Fruit fly (Drosophila melanogaster) whole organism, embryonic: ENCODE data around the gene CG12012.
A peak's percentile ranks its signal among the peaks of the same experiment; 100 is the strongest.

Experiments
- B-H1 ChIP-seq: fragments of 200-800 bp; sonication (Bioruptor generic); IDR thresholded peaks from 3 replicates; pipeline ENCODE4 v1.3.6; 2022; ENCODE audit warnings: missing biosample characterization, missing genetic modification characterization
- Bteb2 ChIP-seq: fragments of 200-800 bp; sonication (Bioruptor generic); optimal IDR thresholded peaks from 2 replicates; lab custom pipeline; 2016; ENCODE audit warnings: missing biosample characterization, missing genetic modification characterization
- CG10267 ChIP-seq: fragments of 200-800 bp; sonication (Bioruptor generic); optimal IDR thresholded peaks from 2 replicates; lab custom pipeline; 2018; ENCODE audit warnings: missing biosample characterization, mild to moderate bottlenecking, missing genetic modification characterization, moderate library complexity
- CG11695 ChIP-seq: fragments of 200-800 bp; sonication (Bioruptor generic); IDR thresholded peaks from 3 replicates; pipeline ENCODE4 v1.3.6; 2022; ENCODE audit warnings: missing biosample characterization, missing genetic modification characterization
- CG1603 ChIP-seq: fragments of 200-800 bp; sonication (Bioruptor generic); optimal IDR thresholded peaks from 2 replicates; lab custom pipeline; 2019; ENCODE audit warnings: missing biosample characterization, mild to moderate bottlenecking, missing genetic modification characterization, moderate library complexity
- CG17328 ChIP-seq: fragments of 200-800 bp; sonication (Bioruptor generic); IDR thresholded peaks from 2 replicates; pipeline ENCODE4 v1.3.6; 2022; ENCODE audit warnings: missing biosample characterization, missing genetic modification characterization
- CG17568 ChIP-seq: fragments of 200-800 bp; sonication (Bioruptor generic); optimal IDR thresholded peaks from 2 replicates; lab custom pipeline; 2018; ENCODE audit warnings: missing biosample characterization, mild to moderate bottlenecking, missing genetic modification characterization, moderate library complexity
- CG1792 ChIP-seq: fragments of 200-800 bp; sonication (Bioruptor generic); optimal IDR thresholded peaks from 2 replicates; lab custom pipeline; 2016; ENCODE audit warnings: missing biosample characterization, missing genetic modification characterization
- CG18011 ChIP-seq: fragments of 200-800 bp; sonication (Bioruptor generic); optimal IDR thresholded peaks from 2 replicates; lab custom pipeline; 2017; ENCODE audit warnings: missing biosample characterization, missing genetic modification characterization, mild to moderate bottlenecking, moderate library complexity, missing genotype
- CG2199 ChIP-seq: fragments of 200-800 bp; sonication (Bioruptor generic); IDR thresholded peaks from 3 replicates; pipeline ENCODE4 v1.3.6; 2022; ENCODE audit warnings: missing biosample characterization, missing genetic modification characterization
- CG3065 ChIP-seq: fragments of 200-800 bp; sonication (Bioruptor generic); optimal IDR thresholded peaks from 2 replicates; lab custom pipeline; 2016; ENCODE audit warnings: missing biosample characterization, missing genetic modification characterization
- CG34422 ChIP-seq: fragments of 200-800 bp; sonication (Bioruptor generic); IDR thresholded peaks from 3 replicates; pipeline ENCODE4 v1.3.6; 2022; ENCODE audit warnings: missing biosample characterization, missing genetic modification characterization
- CG5953 ChIP-seq: fragments of 200-800 bp; sonication (Bioruptor generic); IDR thresholded peaks from 2 replicates; pipeline ENCODE4 v1.3.6; 2022; ENCODE audit warnings: missing biosample characterization, missing genetic modification characterization
- CG9609 ChIP-seq: fragments of 200-800 bp; sonication (Bioruptor generic); optimal IDR thresholded peaks from 3 replicates; lab custom pipeline; 2016; ENCODE audit warnings: missing biosample characterization, missing genetic modification characterization
- CG9797 ChIP-seq: fragments of 200-800 bp; sonication (Bioruptor generic); optimal IDR thresholded peaks from 3 replicates; lab custom pipeline; 2018; ENCODE audit warnings: missing biosample characterization, mild to moderate bottlenecking, missing genetic modification characterization
- CrebB ChIP-seq: fragments of 200-800 bp; sonication (Bioruptor generic); optimal IDR thresholded peaks from 3 replicates; lab custom pipeline; 2018; ENCODE audit warnings: missing biosample characterization, mild to moderate bottlenecking, missing genetic modification characterization
- Dp ChIP-seq: fragments of 200-800 bp; sonication (Bioruptor generic); optimal IDR thresholded peaks from 2 replicates; lab custom pipeline; 2018; ENCODE audit warnings: missing biosample characterization, mild to moderate bottlenecking, missing genetic modification characterization, moderate library complexity
- Ets65A ChIP-seq: fragments of 200-800 bp; sonication (Bioruptor generic); peaks from one replicate; lab custom pipeline; 2016; ENCODE audit warnings: missing biosample characterization, missing genetic modification characterization
- HLH54F ChIP-seq: fragments of 200-800 bp; sonication (Bioruptor generic); optimal IDR thresholded peaks from 3 replicates; lab custom pipeline; 2016; ENCODE audit warnings: missing biosample characterization, missing genetic modification characterization
- Hey ChIP-seq: fragments of 200-800 bp; sonication (Bioruptor generic); optimal IDR thresholded peaks from 3 replicates; lab custom pipeline; 2018; ENCODE audit warnings: missing biosample characterization, mild to moderate bottlenecking, missing genetic modification characterization
- HmgD ChIP-seq: fragments of 200-800 bp; sonication (Bioruptor generic); optimal IDR thresholded peaks from 3 replicates; lab custom pipeline; 2016; ENCODE audit warnings: missing biosample characterization, missing genetic modification characterization
- Hr51 ChIP-seq, 2 experiments: fragments of 200-800 bp; sonication (Bioruptor generic); optimal IDR thresholded peaks; 2 replicates in 1 of 2; 3 replicates in 1 of 2; lab custom pipeline; 2016 to 2018; ENCODE audit warnings: missing biosample characterization in 2 of 2, missing genetic modification characterization in 2 of 2, mild to moderate bottlenecking in 1 of 2, moderate library complexity in 1 of 2
- MBD-R2 ChIP-seq: fragments of 200-800 bp; sonication (Bioruptor generic); IDR thresholded peaks from 2 replicates; pipeline ENCODE4 v1.3.6; 2022; ENCODE audit warnings: missing biosample characterization, missing genetic modification characterization
- Mes4 ChIP-seq: fragments of 200-800 bp; sonication (Bioruptor generic); optimal IDR thresholded peaks from 2 replicates; lab custom pipeline; 2016; ENCODE audit warnings: missing biosample characterization, missing genetic modification characterization
- NC2α ChIP-seq: fragments of 200-800 bp; sonication (Bioruptor generic); optimal IDR thresholded peaks from 2 replicates; lab custom pipeline; 2016; ENCODE audit warnings: missing biosample characterization, missing genetic modification characterization
- NC2β ChIP-seq: fragments of 200-800 bp; sonication (Bioruptor generic); optimal IDR thresholded peaks from 2 replicates; lab custom pipeline; 2016; ENCODE audit warnings: missing biosample characterization, missing genetic modification characterization
- Oli ChIP-seq: fragments of 200-800 bp; sonication (Bioruptor generic); optimal IDR thresholded peaks from 2 replicates; lab custom pipeline; 2018; ENCODE audit warnings: missing biosample characterization, mild to moderate bottlenecking, missing genetic modification characterization, moderate library complexity
- br ChIP-seq: fragments of >200 bp; optimal IDR thresholded peaks from 2 replicates; lab custom pipeline; 2017
- chn ChIP-seq: fragments of 200-800 bp; sonication (Bioruptor generic); optimal IDR thresholded peaks from 2 replicates; lab custom pipeline; 2016; ENCODE audit warnings: missing biosample characterization, missing genetic modification characterization
- disco-r ChIP-seq: fragments of 200-800 bp; sonication (Bioruptor generic); optimal IDR thresholded peaks from 2 replicates; lab custom pipeline; 2016; ENCODE audit warnings: missing biosample characterization, missing genetic modification characterization
- dmrt11E ChIP-seq: fragments of 200-800 bp; sonication (Bioruptor generic); optimal IDR thresholded peaks from 3 replicates; lab custom pipeline; 2018; ENCODE audit warnings: missing biosample characterization, mild to moderate bottlenecking, missing genetic modification characterization, moderate library complexity
- dysf ChIP-seq: fragments of 200-800 bp; sonication (Bioruptor generic); IDR thresholded peaks from 3 replicates; pipeline ENCODE4 v1.3.6; 2022; ENCODE audit warnings: missing biosample characterization, missing genetic modification characterization
- gce ChIP-seq: fragments of 200-800 bp; sonication (Bioruptor generic); IDR thresholded peaks from 3 replicates; pipeline ENCODE4 v1.3.6; 2022; ENCODE audit warnings: missing biosample characterization, missing genetic modification characterization
- gcm2 ChIP-seq: fragments of 200-800 bp; sonication (Bioruptor generic); optimal IDR thresholded peaks from 2 replicates; lab custom pipeline; 2016; ENCODE audit warnings: missing biosample characterization, missing genetic modification characterization
- gt ChIP-seq: fragments of 200-800 bp; sonication (Bioruptor generic); IDR thresholded peaks from 2 replicates; pipeline ENCODE4 v1.3.6; 2022; ENCODE audit warnings: missing biosample characterization, missing genetic modification characterization
- hth ChIP-seq: fragments of >200 bp; optimal IDR thresholded peaks from 2 replicates; lab custom pipeline; 2017; ENCODE audit warnings: inconsistent platforms
- insv ChIP-seq, 2 experiments: fragments of 200-800 bp; sonication (Bioruptor generic); optimal IDR thresholded peaks; 3 replicates each; lab custom pipeline; 2016 to 2018; ENCODE audit warnings: missing biosample characterization in 2 of 2, missing genetic modification characterization in 2 of 2
- klu ChIP-seq: fragments of 200-800 bp; sonication (Bioruptor generic); IDR thresholded peaks from 2 replicates; pipeline ENCODE4 v1.3.6; 2022; ENCODE audit warnings: missing biosample characterization, missing genetic modification characterization
- phol ChIP-seq: fragments of 200-800 bp; sonication (Bioruptor generic); optimal IDR thresholded peaks from 3 replicates; lab custom pipeline; 2018; ENCODE audit warnings: missing biosample characterization, mild to moderate bottlenecking, missing genetic modification characterization, moderate library complexity
- pzg ChIP-seq: fragments of 200-800 bp; sonication (Bioruptor generic); optimal IDR thresholded peaks from 3 replicates; lab custom pipeline; 2018; ENCODE audit warnings: missing biosample characterization, mild to moderate bottlenecking, missing genetic modification characterization, moderate library complexity
- repo ChIP-seq: fragments of 200-800 bp; sonication (Bioruptor generic); optimal IDR thresholded peaks from 2 replicates; lab custom pipeline; 2016; ENCODE audit warnings: missing biosample characterization, missing genetic modification characterization
- ro ChIP-seq: fragments of 200-800 bp; sonication (Bioruptor generic); IDR thresholded peaks from 2 replicates; pipeline ENCODE4 v1.3.6; 2022; ENCODE audit warnings: missing biosample characterization, missing genetic modification characterization
- schlank ChIP-seq: fragments of 200-800 bp; sonication (Bioruptor generic); optimal IDR thresholded peaks from 2 replicates; lab custom pipeline; 2018; ENCODE audit warnings: missing biosample characterization, mild to moderate bottlenecking, missing genetic modification characterization
- sens ChIP-seq: fragments of 200-800 bp; sonication (Bioruptor generic); peaks from one replicate; lab custom pipeline; 2016; ENCODE audit warnings: missing biosample characterization, missing genetic modification characterization
- slp2 ChIP-seq: fragments of 200-800 bp; sonication (Bioruptor generic); optimal IDR thresholded peaks from 2 replicates; lab custom pipeline; 2016; ENCODE audit warnings: missing biosample characterization, missing genetic modification characterization
- sna ChIP-seq: fragments of 200-800 bp; sonication (Bioruptor generic); IDR thresholded peaks from 2 replicates; pipeline ENCODE4 v1.3.6; 2022; ENCODE audit warnings: missing biosample characterization, missing genetic modification characterization; ENCODE audit not compliant: partially characterized antibody
- sug ChIP-seq: fragments of 200-800 bp; optimal IDR thresholded peaks from 2 replicates; lab custom pipeline; 2019; ENCODE audit warnings: missing biosample characterization, mild to moderate bottlenecking, missing genetic modification characterization, moderate library complexity
- tin ChIP-seq: fragments of 200-800 bp; sonication (Bioruptor generic); optimal IDR thresholded peaks from 3 replicates; lab custom pipeline; 2016; ENCODE audit warnings: missing biosample characterization, missing genetic modification characterization
- tna ChIP-seq: fragments of 200-800 bp; sonication (Bioruptor generic); IDR thresholded peaks from 2 replicates; pipeline ENCODE4 v1.3.6; 2022; ENCODE audit warnings: missing biosample characterization, missing genetic modification characterization; ENCODE audit not compliant: partially characterized antibody
- vfl ChIP-seq: fragments of 200-800 bp; sonication (Bioruptor generic); optimal IDR thresholded peaks from 2 replicates; lab custom pipeline; 2016; ENCODE audit warnings: missing biosample characterization, missing genetic modification characterization
- zfh2 ChIP-seq: fragments of 200-800 bp; sonication (Bioruptor generic); optimal IDR thresholded peaks from 2 replicates; lab custom pipeline; 2016; ENCODE audit warnings: missing biosample characterization, missing genetic modification characterization

CG12012 gene

DNA sequence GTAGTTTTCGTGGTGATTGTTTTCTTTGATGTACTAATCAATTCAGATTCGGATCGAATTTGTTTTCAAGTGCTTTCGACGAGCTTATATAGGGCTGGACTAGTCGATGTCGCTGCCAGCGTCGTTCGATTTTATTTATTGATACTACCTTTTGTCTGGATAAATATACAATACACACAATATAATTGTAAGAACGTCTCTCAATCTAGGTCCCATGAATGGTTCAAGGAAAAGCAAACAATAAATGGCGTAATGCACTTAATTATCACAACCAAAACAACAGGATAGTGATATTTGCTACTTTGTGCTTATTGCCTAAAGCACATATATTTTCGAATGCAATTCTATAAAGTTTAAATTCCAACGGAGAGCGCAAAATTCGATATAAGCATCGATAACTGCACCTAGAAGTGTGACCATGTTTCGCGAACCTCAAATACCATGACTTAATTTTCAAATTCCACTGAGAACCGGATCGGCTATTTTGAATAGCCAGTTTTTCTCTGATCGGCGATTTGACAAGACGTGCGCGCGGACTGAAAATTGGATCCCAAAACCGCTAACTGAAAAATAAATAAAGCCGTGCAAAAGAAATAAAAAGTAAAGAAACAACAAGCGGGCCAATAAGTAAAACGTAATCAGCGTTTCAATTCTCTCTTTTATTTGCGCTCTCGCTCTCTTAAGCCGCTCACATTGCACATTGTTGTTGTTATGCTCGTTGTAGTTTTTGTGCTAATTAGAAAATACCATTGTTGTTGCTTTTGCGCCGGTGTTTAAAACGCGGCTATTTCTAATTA lies 40.0 kb upstream of the CG12012 start, which contains the start of the genes Drsl6 and kst (continued):
- TF ChIP-seq hth (lab: Kevin White, UChicago) (no peak), Ets65A (GFP tag; lab: Kevin White, UChicago) (no peak), dysf (GFP tag; lab: Robert Waterston, UW) (no peak), Mes4 (GFP tag; lab: Kevin White, UChicago) (no peak), NC2α (GFP tag; lab: Kevin White, UChicago) (no peak), Hr51 (GFP tag; optimal IDR thresholded peaks at IDR 0.05; lab: Kevin White, UChicago) (no peak), NC2β (no peak), phol (no peak), klu (GFP tag; lab: Robert Waterston, UW) (no peak), sna (GFP tag; lab: Robert Waterston, UW) (no peak), zfh2 (GFP tag; lab: Kevin White, UChicago) (no peak), dmrt11E (no peak), HmgD (GFP tag; lab: Kevin White, UChicago) (peak; percentile 60), CG9797 (peak; percentile 72), gt (no peak), CG9609 (GFP tag; lab: Kevin White, UChicago) (no peak), CG3065 (no peak), slp2 (no peak), br (lab: Kevin White, UChicago) (no peak), CG5953 (GFP tag; lab: Robert Waterston, UW) (no peak), gcm2 (GFP tag; lab: Kevin White, UChicago) (no peak), MBD-R2 (GFP tag; lab: Robert Waterston, UW) (no peak; the same call in 1 of the 2 replicates), pzg (peak; percentile 77), vfl (GFP tag; lab: Kevin White, UChicago) (no peak), CG1792 (GFP tag; lab: Kevin White, UChicago) (no peak), repo (no peak), Dp (GFP tag; lab: Kevin White, UChicago) (peak; percentile 87), CG34422 (GFP tag; lab: Robert Waterston, UW) (peak; percentile 53; the same call in 1 of the 3 replicates), CG17568 (GFP tag; lab: Kevin White, UChicago) (no peak), Hey (tag; lab: Kevin White, UChicago) (no peak), CrebB (peak; percentile 59), Oli (no peak), tin (no peak), insv (GFP tag; optimal IDR thresholded peaks at IDR 0.05; lab: Kevin White, UChicago) (peak in 1 of 2 experiments; percentile 89), CG18011 (GFP tag; lab: Kevin White, UChicago) (no peak), CG11695 (GFP tag; lab: Robert Waterston, UW) (0 out of 3 replicates have a peak, but pooled peaks have one; percentile 42), B-H1 (no peak), disco-r (no peak), gce (peak; percentile 37; the same call in 1 of the 3 replicates), CG10267 (peak; percentile 47), sug (tag; lab: Kevin White, UChicago) (peak; percentile 52), schlank (tag; lab: Kevin White, UChicago) (no peak), chn (GFP tag; lab: Kevin White, UChicago) (no peak), ro (GFP tag; lab: Robert Waterston, UW) (no peak), sens (GFP tag; lab: Kevin White, UChicago) (peak; percentile 83), tna (GFP tag; lab: Robert Waterston, UW) (peak; percentile 59), CG1603 (tag; lab: Kevin White, UChicago) (peak; percentile 63), CG2199 (GFP tag; lab: Robert Waterston, UW) (no peak), CG17328 (GFP tag; lab: Robert Waterston, UW) (no peak), Bteb2 (GFP tag; lab: Kevin White, UChicago) (no peak), HLH54F (GFP tag; lab: Kevin White, UChicago) (no peak)
